Fruit fly (Drosophila melanogaster): ENCODE data around the gene Ttc26.

The Ttc26 gene

dm6 chr3R:15810369-15810768 is 36.2 kb downstream of the Ttc26 start:
- TF ChIP-seq CG32006 (GFP tag; optimal IDR thresholded peaks at IDR 0.05) (no peak), Eip78C (GFP tag) (peak; percentile 30), eg (GFP tag; IDR thresholded peaks at IDR 0.05) (peak; percentile 12; the same call in 1 of the 3 replicates), ss (GFP tag; optimal IDR thresholded peaks at IDR 0.05) (peak in 1 of 2 experiments; percentile 46), topi (GFP tag; optimal IDR thresholded peaks at IDR 0.05) (no peak), Sox102F (GFP tag; optimal IDR thresholded peaks at IDR 0.05) (peak; percentile 3), CG3919 (GFP tag; optimal IDR thresholded peaks at IDR 0.05) (peak; percentile 17)

dm6 chr3R:15814150-15814549 is 39.9 kb downstream of the Ttc26 start:
- TF ChIP-seq dsx (GFP tag; optimal IDR thresholded peaks at IDR 0.05; ENCODE audit: poor library complexity, severe bottlenecking) (no peak), achi (GFP tag; optimal IDR thresholded peaks at IDR 0.05) (no peak), Eip93F (GFP tag; optimal IDR thresholded peaks at IDR 0.05) (no peak)

dm6 chr3R:15816276-15816675 is 42.1 kb downstream of the Ttc26 start:
- TF ChIP-seq Eip75B (GFP tag; optimal IDR thresholded peaks at IDR 0.05) (peak; percentile 39), CG6163 (GFP tag; IDR thresholded peaks at IDR 0.05) (peak; percentile 73), Ets21C (GFP tag; optimal IDR thresholded peaks at IDR 0.05) (peak; percentile 4), dsx (GFP tag; optimal IDR thresholded peaks at IDR 0.05; ENCODE audit: poor library complexity, severe bottlenecking) (no peak), CG6808 (GFP tag; optimal IDR thresholded peaks at IDR 0.05) (no peak), fd85E (GFP tag; optimal IDR thresholded peaks at IDR 0.05) (no peak), Sox15 (GFP tag; optimal IDR thresholded peaks at IDR 0.05) (no peak), CG9139 (GFP tag; optimal IDR thresholded peaks at IDR 0.05) (no peak), topi (GFP tag; optimal IDR thresholded peaks at IDR 0.05) (peak; percentile 26), CG8119 (GFP tag; IDR thresholded peaks at IDR 0.05) (peak; percentile 36; the same call in 1 of the 3 replicates), pdm3 (GFP tag; optimal IDR thresholded peaks at IDR 0.05) (peak; percentile 34), CG1621 (tag; optimal IDR thresholded peaks at IDR 0.05) (no peak), Eip93F (GFP tag; optimal IDR thresholded peaks at IDR 0.05) (no peak), CG10631 (GFP tag; optimal IDR thresholded peaks at IDR 0.05) (peak; percentile 47), Sox102F (GFP tag; optimal IDR thresholded peaks at IDR 0.05) (peak; percentile 18), spab (GFP tag; optimal IDR thresholded peaks at IDR 0.05) (no peak), CG6854 (GFP tag; optimal IDR thresholded peaks at IDR 0.05) (no peak), CG6792 (GFP tag; optimal IDR thresholded peaks at IDR 0.05) (peak; percentile 29), achi (GFP tag; optimal IDR thresholded peaks at IDR 0.05) (peak; percentile 43), CG8319 (GFP tag; optimal IDR thresholded peaks at IDR 0.05) (no peak), CG3032 (tag; optimal IDR thresholded peaks at IDR 0.05) (no peak), CG34406 (GFP tag; optimal IDR thresholded peaks at IDR 0.05) (no peak), CG3919 (GFP tag; optimal IDR thresholded peaks at IDR 0.05) (no peak), eg (GFP tag; IDR thresholded peaks at IDR 0.05) (peak; percentile 54; the same call in 1 of the 3 replicates), acj6 (GFP tag; optimal IDR thresholded peaks at IDR 0.05) (peak; percentile 30), CG7368 (GFP tag; optimal IDR thresholded peaks at IDR 0.05) (peak; percentile 33), Sox14 (GFP tag; optimal IDR thresholded peaks at IDR 0.05) (no peak), CG4318 (GFP tag; optimal IDR thresholded peaks at IDR 0.05) (no peak), CG11902 (GFP tag; optimal IDR thresholded peaks at IDR 0.05) (no peak), CG11762 (GFP tag; optimal IDR thresholded peaks at IDR 0.05; ENCODE audit: insufficient read depth) (no peak), Blimp-1 (GFP tag; optimal IDR thresholded peaks at IDR 0.05) (no peak), CG31627 (GFP tag; optimal IDR thresholded peaks at IDR 0.05) (peak; percentile 46), CG6276 (GFP tag; optimal IDR thresholded peaks at IDR 0.05) (no peak), fd59A (GFP tag; optimal IDR thresholded peaks at IDR 0.05) (no peak), Hr38 (GFP tag; optimal IDR thresholded peaks at IDR 0.05) (no peak), dac (GFP tag; optimal IDR thresholded peaks at IDR 0.05) (no peak), ss (GFP tag; optimal IDR thresholded peaks at IDR 0.05) (no peak), CG32006 (GFP tag; optimal IDR thresholded peaks at IDR 0.05) (no peak), Ets96B (tag; optimal IDR thresholded peaks at IDR 0.05) (no peak), esn (GFP tag; optimal IDR thresholded peaks at IDR 0.05) (peak; percentile 52), Met (GFP tag; optimal IDR thresholded peaks at IDR 0.05) (peak; percentile 31), net (GFP tag; optimal IDR thresholded peaks at IDR 0.05) (peak; percentile 26), Hr4 (GFP tag; optimal IDR thresholded peaks at IDR 0.05) (peak; percentile 57), svp (GFP tag) (peak; percentile 39), lz (GFP tag; optimal IDR thresholded peaks at IDR 0.05) (peak; percentile 27), Eip78C (GFP tag) (peak; percentile 55)

Data from whole organism, prepupa.